In the genomic region with DNA sequence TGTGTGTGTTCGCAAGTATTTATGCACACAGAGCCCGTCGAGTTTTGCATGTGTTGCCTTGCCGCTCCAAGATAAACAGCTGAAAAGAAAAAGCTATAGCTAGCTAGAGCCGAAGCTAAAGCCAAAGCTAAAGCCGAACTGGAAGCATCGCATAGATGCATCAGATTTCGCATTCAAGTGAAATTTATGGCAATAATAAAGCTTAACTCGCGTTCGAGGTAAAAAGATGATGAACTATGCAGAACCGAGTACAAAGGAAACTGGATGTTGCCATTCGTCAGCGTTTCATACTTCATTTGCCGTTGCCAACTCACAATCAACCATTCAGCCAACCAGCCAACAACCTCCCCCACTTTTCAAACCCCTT, we compare ENCODE assay signal across 2 fruit fly cellular contexts.
TF ChIP-seq lines count a peak whose summit lies in the region.

No protein-coding gene starts in this region.

TF ChIP-seq in whole organism, adult, 20 proteins besides CTCF, POLR2A, EP300 and RAD21:
- TF ChIP-seq Clk (GFP tag; optimal IDR thresholded peaks at IDR 0.05; lab: Kevin White, UChicago), result no peak
- TF ChIP-seq Mnt (GFP tag; optimal IDR thresholded peaks at IDR 0.05; lab: Kevin White, UChicago), result no peak
- TF ChIP-seq toe (GFP tag; optimal IDR thresholded peaks at IDR 0.05; lab: Kevin White, UChicago), result no peak
- TF ChIP-seq ovo (GFP tag; optimal IDR thresholded peaks at IDR 0.05; lab: Kevin White, UChicago), result no peak
- TF ChIP-seq CG14711 (tag; optimal IDR thresholded peaks at IDR 0.05; lab: Kevin White, UChicago), result no peak
- peak; percentile 94 for TF ChIP-seq tj (GFP tag; optimal IDR thresholded peaks at IDR 0.05; lab: Kevin White, UChicago)
- TF ChIP-seq pad (GFP tag; optimal IDR thresholded peaks at IDR 0.05; lab: Kevin White, UChicago), result no peak
- TF ChIP-seq CG33017 (tag; optimal IDR thresholded peaks at IDR 0.05; lab: Kevin White, UChicago), result no peak

TF ChIP-seq in whole organism, prepupa, 60 proteins besides CTCF, POLR2A, EP300 and RAD21:
- TF ChIP-seq CG10669 (GFP tag; optimal IDR thresholded peaks at IDR 0.05; lab: Kevin White, UChicago), result no peak
- TF ChIP-seq dsx (GFP tag; optimal IDR thresholded peaks at IDR 0.05; lab: Kevin White, UChicago; ENCODE audit: poor library complexity, severe bottlenecking), result no peak
- no peak for TF ChIP-seq Blimp-1 (GFP tag; optimal IDR thresholded peaks at IDR 0.05; lab: Kevin White, UChicago)
- peak; percentile 23 for TF ChIP-seq Eip78C (GFP tag; lab: Kevin White, UChicago)
